Worm (Caenorhabditis elegans) whole organism, L1 larva: ENCODE measurements around the gene C30G12.6.

Source experiments
- aha-1 ChIP-seq: fragments of 150-350 bp; optimal IDR thresholded peaks from 2 replicates; lab custom pipeline; 2014; ENCODE audit warnings: missing biosample characterization, missing genetic modification characterization
- ama-1 ChIP-seq: fragments of 150-350 bp; optimal IDR thresholded peaks from 2 replicates; lab custom pipeline; 2014
- blmp-1 ChIP-seq: fragments of 150-350 bp; optimal IDR thresholded peaks from 2 replicates; lab custom pipeline; 2014; ENCODE audit warnings: missing biosample characterization, missing genetic modification characterization
- ceh-8 ChIP-seq: fragments of 200-800 bp; sonication (Bioruptor generic); optimal IDR thresholded peaks from 2 replicates; lab custom pipeline; 2018; ENCODE audit warnings: mild to moderate bottlenecking, missing genetic modification characterization, moderate library complexity, missing compliant biosample characterization
- dsc-1 ChIP-seq: sonication (generic microtip); optimal IDR thresholded peaks from 2 replicates; lab custom pipeline; 2016; ENCODE audit warnings: mild to moderate bottlenecking, missing genetic modification characterization, missing compliant biosample characterization
- efl-1 ChIP-seq, 4 experiments: fragments of 150-350 bp; optimal IDR thresholded peaks in 3 of 4; peaks in 1 of 4; 1 replicate in 1 of 4; 2 replicates in 3 of 4; lab custom pipeline; 2014; ENCODE audit warnings: missing biosample characterization in 2 of 4, missing genetic modification characterization in 2 of 4, missing genetic modification reagents in 2 of 4
- efl-3 ChIP-seq: fragments of 200-800 bp; sonication (Bioruptor generic); optimal IDR thresholded peaks from 2 replicates; lab custom pipeline; 2018; ENCODE audit warnings: mild to moderate bottlenecking, missing genetic modification characterization, missing compliant biosample characterization
- egl-13 ChIP-seq: sonication (generic microtip); optimal IDR thresholded peaks from 2 replicates; lab custom pipeline; 2016; ENCODE audit warnings: missing genotype, missing genetic modification reagents, missing genetic modification characterization, missing compliant biosample characterization
- egl-27 ChIP-seq, 2 experiments: fragments of 150-350 bp in 1 of 2; sonication (generic microtip); optimal IDR thresholded peaks; 3 replicates each; lab custom pipeline; 2017 to 2018; ENCODE audit warnings: missing biosample characterization in 2 of 2, missing genetic modification characterization in 2 of 2, missing genetic modification reagents in 2 of 2
- elt-3 ChIP-seq, 6 experiments: fragments of 150-350 bp in 1 of 6; sonication (generic microtip); optimal IDR thresholded peaks; 2 replicates each; lab custom pipeline; 2017 to 2018; ENCODE audit warnings: missing biosample characterization in 6 of 6, missing genetic modification characterization in 6 of 6, inconsistent platforms in 1 of 6
- fkh-10 ChIP-seq: sonication (generic microtip); optimal IDR thresholded peaks from 2 replicates; lab custom pipeline; 2017; ENCODE audit warnings: missing biosample characterization, missing genetic modification reagents, missing genetic modification characterization
- fkh-4 ChIP-seq: sonication (generic microtip); optimal IDR thresholded peaks from 2 replicates; lab custom pipeline; 2016; ENCODE audit warnings: missing compliant biosample characterization, missing genetic modification characterization, borderline replicate concordance
- fkh-8 ChIP-seq: sonication (generic microtip); optimal IDR thresholded peaks from 2 replicates; lab custom pipeline; 2016; ENCODE audit warnings: mild to moderate bottlenecking, missing genetic modification characterization, missing compliant biosample characterization
- grh-1 ChIP-seq: fragments of 200-800 bp; sonication (Bioruptor generic); IDR thresholded peaks from 2 replicates; pipeline ENCODE4 v1.3.6; 2022; ENCODE audit warnings: missing genetic modification reagents, missing genetic modification characterization, missing compliant biosample characterization
- irx-1 ChIP-seq: sonication (generic microtip); optimal IDR thresholded peaks from 2 replicates; lab custom pipeline; 2016; ENCODE audit warnings: missing genetic modification characterization, missing compliant biosample characterization
- lin-14 ChIP-seq: fragments of 200-800 bp; sonication (Bioruptor generic); optimal IDR thresholded peaks from 2 replicates; lab custom pipeline; 2018; ENCODE audit warnings: mild to moderate bottlenecking, missing genetic modification characterization, moderate library complexity, missing compliant biosample characterization
- lin-39 ChIP-seq: fragments of 150-350 bp; optimal IDR thresholded peaks from 2 replicates; lab custom pipeline; 2014; ENCODE audit warnings: missing biosample characterization, missing genetic modification reagents, missing genetic modification characterization
- lir-3 ChIP-seq: sonication (generic microtip); optimal IDR thresholded peaks from 2 replicates; lab custom pipeline; 2016; ENCODE audit warnings: mild to moderate bottlenecking, missing genetic modification characterization, moderate library complexity, missing compliant biosample characterization; ENCODE audit not compliant: poor library complexity
- nhr-11 ChIP-seq: fragments of 150-350 bp; optimal IDR thresholded peaks from 2 replicates; lab custom pipeline; 2014; ENCODE audit warnings: missing biosample characterization, missing genetic modification characterization
- nhr-19 ChIP-seq: fragments of 200-800 bp; sonication (Bioruptor generic); conservative IDR thresholded peaks from 2 replicates; pipeline ENCODE4 v1.3.6; 2022; ENCODE audit warnings: missing genetic modification characterization, missing compliant biosample characterization
- nhr-20 ChIP-seq: sonication (generic microtip); optimal IDR thresholded peaks from 2 replicates; lab custom pipeline; 2016; ENCODE audit warnings: mild to moderate bottlenecking, missing genetic modification characterization, missing compliant biosample characterization
- nhr-28 ChIP-seq: fragments of 150-350 bp; optimal IDR thresholded peaks from 2 replicates; lab custom pipeline; 2014; ENCODE audit warnings: missing biosample characterization, missing genetic modification characterization
- nhr-47 ChIP-seq: sonication (generic microtip); optimal IDR thresholded peaks from 2 replicates; lab custom pipeline; 2016; ENCODE audit warnings: mild to moderate bottlenecking, missing genetic modification characterization, moderate library complexity, missing compliant biosample characterization
- nhr-71 ChIP-seq: sonication (generic microtip); optimal IDR thresholded peaks from 2 replicates; lab custom pipeline; 2016; ENCODE audit warnings: mild to moderate bottlenecking, missing genetic modification characterization, moderate library complexity, missing compliant biosample characterization
- nhr-76 ChIP-seq: sonication (generic microtip); optimal IDR thresholded peaks from 2 replicates; lab custom pipeline; 2017; ENCODE audit warnings: missing biosample characterization, missing genetic modification characterization
- nhr-85 ChIP-seq: sonication (generic microtip); peaks from one replicate; lab custom pipeline; 2016; ENCODE audit warnings: missing genetic modification characterization, inconsistent platforms, missing compliant biosample characterization
- nhr-90 ChIP-seq: sonication (generic microtip); optimal IDR thresholded peaks from 2 replicates; lab custom pipeline; 2016; ENCODE audit warnings: mild to moderate bottlenecking, missing genetic modification characterization, missing compliant biosample characterization; ENCODE audit not compliant: poor library complexity
- pax-3 ChIP-seq: fragments of 200-800 bp; sonication (Bioruptor generic); optimal IDR thresholded peaks from 2 replicates; lab custom pipeline; 2018; ENCODE audit warnings: mild to moderate bottlenecking, missing genetic modification characterization, moderate library complexity, missing compliant biosample characterization
- skn-1 ChIP-seq: fragments of 150-350 bp; optimal IDR thresholded peaks from 2 replicates; lab custom pipeline; 2014; ENCODE audit warnings: missing biosample characterization, missing genetic modification characterization
- snu-23 ChIP-seq: sonication (generic microtip); optimal IDR thresholded peaks from 2 replicates; lab custom pipeline; 2016; ENCODE audit warnings: missing genetic modification characterization, missing compliant biosample characterization
- sox-4 ChIP-seq: sonication (generic microtip); optimal IDR thresholded peaks from 2 replicates; lab custom pipeline; 2016; ENCODE audit warnings: missing genetic modification characterization, missing compliant biosample characterization
- sup-37 ChIP-seq: fragments of 200-800 bp; sonication (Bioruptor generic); optimal IDR thresholded peaks from 2 replicates; lab custom pipeline; 2018; ENCODE audit warnings: mild to moderate bottlenecking, missing genetic modification characterization, missing compliant biosample characterization
- tbx-2 ChIP-seq: sonication (generic microtip); optimal IDR thresholded peaks from 2 replicates; lab custom pipeline; 2016; ENCODE audit warnings: missing genetic modification characterization, missing compliant biosample characterization
- tlp-1 ChIP-seq: fragments of 150-350 bp; optimal IDR thresholded peaks from 2 replicates; lab custom pipeline; 2014; ENCODE audit warnings: missing biosample characterization, missing genetic modification characterization
- unc-130 ChIP-seq: fragments of 150-350 bp; optimal IDR thresholded peaks from 2 replicates; lab custom pipeline; 2017; ENCODE audit warnings: missing biosample characterization, missing genetic modification characterization, inconsistent platforms
- unc-30 ChIP-seq: sonication (generic microtip); optimal IDR thresholded peaks from 2 replicates; lab custom pipeline; 2017; ENCODE audit warnings: missing biosample characterization, missing genetic modification characterization
- unc-86 ChIP-seq: sonication (generic microtip); optimal IDR thresholded peaks from 2 replicates; lab custom pipeline; 2016; ENCODE audit warnings: missing genetic modification characterization, missing compliant biosample characterization
- vab-15 ChIP-seq: sonication (generic microtip); optimal IDR thresholded peaks from 2 replicates; lab custom pipeline; 2017; ENCODE audit warnings: missing genotype, mild to moderate bottlenecking, missing genetic modification characterization, missing compliant biosample characterization
- zag-1 ChIP-seq: fragments of 150-350 bp; optimal IDR thresholded peaks from 2 replicates; lab custom pipeline; 2014; ENCODE audit warnings: missing biosample characterization, missing genetic modification characterization

The C30G12.6 gene

DNA sequence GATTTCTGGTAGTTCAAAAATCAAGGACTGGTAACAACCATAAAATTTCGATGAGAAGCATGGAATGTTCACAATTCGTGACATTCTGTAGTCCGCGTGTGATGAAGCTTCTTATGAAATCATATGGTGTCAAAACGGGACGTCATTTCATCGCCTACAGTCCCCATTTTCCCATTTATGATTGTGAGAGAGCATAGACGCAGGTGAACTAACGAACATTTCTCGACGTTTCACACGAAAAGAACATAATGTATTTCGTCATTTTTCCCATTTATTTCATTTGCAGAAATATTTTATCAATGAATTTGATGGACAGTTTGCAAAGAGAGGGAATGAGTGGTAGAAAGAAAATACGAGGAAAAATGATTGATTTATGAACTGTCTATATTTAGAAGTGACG is 8.7 kb downstream of the C30G12.6 start:
- TF ChIP-seq efl-1 (optimal IDR thresholded peaks at IDR 0.05; lab: Kevin White, UChicago): no peak
- TF ChIP-seq efl-1 (GFP tag; optimal IDR thresholded peaks at IDR 0.05 in 1 of 2; lab: Kevin White, UChicago): peak in 1 of 2 experiments; percentile 59
- TF ChIP-seq irx-1 (tag; lab: Kevin White, UChicago): no peak

ce11 chrII:7283063-7283462 is 12.8 kb downstream of the C30G12.6 start:
- no peak for TF ChIP-seq lin-39
- TF ChIP-seq lir-3: peak; percentile 22
- TF ChIP-seq nhr-11: peak; percentile 16
- no peak for TF ChIP-seq aha-1 (tag; lab: Kevin White, UChicago)
- peak; percentile 56 for TF ChIP-seq nhr-47 (tag; lab: Kevin White, UChicago)
- TF ChIP-seq efl-3: no peak
- peak; percentile 99 for TF ChIP-seq dsc-1 (tag; lab: Kevin White, UChicago)
- TF ChIP-seq vab-15 (tag; lab: Kevin White, UChicago): no peak
- no peak for TF ChIP-seq egl-27 (tag; optimal IDR thresholded peaks at IDR 0.05; lab: Kevin White, UChicago)
- TF ChIP-seq nhr-28 (tag; lab: Kevin White, UChicago): no peak
- TF ChIP-seq nhr-71: peak; percentile 39
- TF ChIP-seq nhr-20 (tag; lab: Kevin White, UChicago): peak; percentile 6
- TF ChIP-seq nhr-76 (tag; lab: Kevin White, UChicago): no peak
- no peak for TF ChIP-seq zag-1 (tag; lab: Kevin White, UChicago)
- peak; percentile 81 for TF ChIP-seq pax-3 (tag; lab: Kevin White, UChicago)
- peak; percentile 29 for TF ChIP-seq fkh-8 (tag; lab: Kevin White, UChicago)
- peak; percentile 56 for TF ChIP-seq fkh-4 (tag; lab: Kevin White, UChicago)
- no peak for TF ChIP-seq nhr-19 (GFP tag; lab: Robert Waterston, UW)
- no peak for TF ChIP-seq grh-1
- no peak for TF ChIP-seq unc-130 (tag; lab: Kevin White, UChicago)
- TF ChIP-seq sox-4: peak; percentile 70
- peak; percentile 33 for TF ChIP-seq egl-13
- no peak for TF ChIP-seq ama-1 (lab: Kevin White, UChicago)

DNA sequence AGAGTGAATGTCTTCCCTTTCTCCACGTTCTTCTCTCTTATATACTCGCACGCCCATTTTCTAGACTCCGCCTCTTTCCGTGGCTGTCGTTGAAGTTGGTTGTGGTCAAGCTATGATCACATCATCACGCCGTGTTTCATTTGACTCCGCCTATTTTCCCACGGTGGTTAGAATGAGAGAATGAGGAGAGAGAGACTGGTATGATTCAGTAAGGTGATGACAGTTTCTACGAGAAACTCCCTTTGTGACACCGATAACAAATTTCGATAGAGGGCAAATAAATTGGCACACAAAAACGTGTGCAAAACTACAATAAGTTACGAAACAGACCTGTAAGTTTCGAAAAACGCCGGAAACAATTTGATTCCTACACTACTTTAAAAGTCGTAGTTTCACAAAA is 15.2 kb downstream of the C30G12.6 start:
- TF ChIP-seq dsc-1 (tag; lab: Kevin White, UChicago) (no peak), efl-1 (optimal IDR thresholded peaks at IDR 0.05; lab: Kevin White, UChicago) (no peak), efl-1 (GFP tag; optimal IDR thresholded peaks at IDR 0.05 in 1 of 2; lab: Kevin White, UChicago) (peak in 1 of 2 experiments; percentile 23), unc-130 (tag; lab: Kevin White, UChicago) (no peak), lin-14 (GFP tag; lab: Kevin White, UChicago) (peak; percentile 13), nhr-71 (peak; percentile 5), unc-30 (tag; lab: Kevin White, UChicago) (no peak), nhr-20 (tag; lab: Kevin White, UChicago) (peak; percentile 25), nhr-28 (tag; lab: Kevin White, UChicago) (peak; percentile 2), skn-1 (no peak)

ce11 chrII:7279808-7280207 is 16.0 kb downstream of the C30G12.6 start:
- no peak for TF ChIP-seq tlp-1 (tag; lab: Kevin White, UChicago)
- TF ChIP-seq nhr-85 (tag; lab: Kevin White, UChicago): peak; percentile 80
- peak; percentile 42 for TF ChIP-seq nhr-19 (GFP tag; lab: Robert Waterston, UW)
- peak; percentile 37 for TF ChIP-seq snu-23 (GFP tag; lab: Kevin White, UChicago)
- no peak for TF ChIP-seq sup-37 (GFP tag; lab: Kevin White, UChicago)
- no peak for TF ChIP-seq ama-1 (lab: Kevin White, UChicago)
- peak; percentile 61 for TF ChIP-seq nhr-71
- no peak for TF ChIP-seq fkh-10 (GFP tag; lab: Kevin White, UChicago)
- no peak for TF ChIP-seq unc-86 (tag; lab: Kevin White, UChicago)
- TF ChIP-seq lin-14 (GFP tag; lab: Kevin White, UChicago): peak; percentile 30
- peak; percentile 22 for TF ChIP-seq nhr-90
- TF ChIP-seq nhr-20 (tag; lab: Kevin White, UChicago): peak; percentile 76
- peak; percentile 25 for TF ChIP-seq tbx-2 (tag; lab: Kevin White, UChicago)
- TF ChIP-seq egl-27 (tag; optimal IDR thresholded peaks at IDR 0.05; lab: Kevin White, UChicago): no peak
- TF ChIP-seq lir-3: no peak
- TF ChIP-seq elt-3 (tag; optimal IDR thresholded peaks at IDR 0.05; lab: Kevin White, UChicago): peak in 2 of 6 experiments; percentile 29 to 63
- no peak for TF ChIP-seq ceh-8 (GFP tag; lab: Kevin White, UChicago)
- peak; percentile 67 for TF ChIP-seq blmp-1
